Fruit fly (Drosophila melanogaster): Measurements from ENCODE around the gene CG4408.

The CG4408 gene

dm6 chr3R:23315630-23316029, 47.7 kb downstream of the CG4408 start (continued):
- no peak for TF ChIP-seq CG12744 (GFP tag; optimal IDR thresholded peaks at IDR 0.05)
- TF ChIP-seq gsb-n (tag; optimal IDR thresholded peaks at IDR 0.05): peak; percentile 7
- peak; percentile 2 for TF ChIP-seq HmgZ (tag; optimal IDR thresholded peaks at IDR 0.05)
- TF ChIP-seq CG18262 (tag; optimal IDR thresholded peaks at IDR 0.05): peak; percentile 21
- TF ChIP-seq CoRest (tag; optimal IDR thresholded peaks at IDR 0.05): peak; percentile 16
- TF ChIP-seq Myb (GFP tag; optimal IDR thresholded peaks at IDR 0.05): peak; percentile 1
- TF ChIP-seq dati (GFP tag; IDR thresholded peaks at IDR 0.05): no peak
- TF ChIP-seq CG7786 (GFP tag; optimal IDR thresholded peaks at IDR 0.05): peak; percentile 11
- TF ChIP-seq CG2712 (tag; optimal IDR thresholded peaks at IDR 0.05): peak; percentile 30
- TF ChIP-seq CG17186 (GFP tag; optimal IDR thresholded peaks at IDR 0.05): no peak
- TF ChIP-seq ATbp (GFP tag; optimal IDR thresholded peaks at IDR 0.05): peak; percentile 10
- TF ChIP-seq CG10979 (tag; optimal IDR thresholded peaks at IDR 0.05): peak; percentile 9
- TF ChIP-seq CG10462 (GFP tag; optimal IDR thresholded peaks at IDR 0.05): peak; percentile 17
- peak; percentile 42 for TF ChIP-seq vvl (GFP tag; IDR thresholded peaks at IDR 0.05)
- TF ChIP-seq CG10366 (GFP tag; IDR thresholded peaks at IDR 0.05): peak; percentile 37; the same call in 1 of the 2 replicates
- TF ChIP-seq Dip2 (GFP tag; IDR thresholded peaks at IDR 0.05): no peak
- 0 out of 2 replicates have a peak, but pooled peaks have one; percentile 21 for TF ChIP-seq seq (GFP tag; IDR thresholded peaks at IDR 0.05)
- peak; percentile 15 for TF ChIP-seq Sox102F (GFP tag; optimal IDR thresholded peaks at IDR 0.05)
- peak; percentile 23; the same call in 1 of the 3 replicates for TF ChIP-seq tgo (GFP tag; IDR thresholded peaks at IDR 0.05)
- TF ChIP-seq Sry-δ (GFP tag; optimal IDR thresholded peaks at IDR 0.05): no peak
- no peak for TF ChIP-seq Stat92E (GFP tag; optimal IDR thresholded peaks at IDR 0.05)
- TF ChIP-seq ap (GFP tag; IDR thresholded peaks at IDR 0.05): no peak
- TF ChIP-seq odd (GFP tag; optimal IDR thresholded peaks at IDR 0.05): no peak
- TF ChIP-seq cg (GFP tag; optimal IDR thresholded peaks at IDR 0.05): no peak
- no peak for TF ChIP-seq Sox100B (GFP tag; optimal IDR thresholded peaks at IDR 0.05)
- TF ChIP-seq CG1603 (tag; optimal IDR thresholded peaks at IDR 0.05): peak; percentile 51
- TF ChIP-seq Hsf (GFP tag; optimal IDR thresholded peaks at IDR 0.05): peak; percentile 14
- TF ChIP-seq ind (GFP tag; optimal IDR thresholded peaks at IDR 0.05): peak; percentile 26
- peak; percentile 10 for TF ChIP-seq phol (tag; optimal IDR thresholded peaks at IDR 0.05)
- no peak for TF ChIP-seq ewg (GFP tag; optimal IDR thresholded peaks at IDR 0.05)
- TF ChIP-seq sim (GFP tag; IDR thresholded peaks at IDR 0.05): no peak
- TF ChIP-seq CG16779 (GFP tag; IDR thresholded peaks at IDR 0.05): no peak
- no peak for TF ChIP-seq CG10431 (GFP tag; optimal IDR thresholded peaks at IDR 0.05)
- peak; percentile 42 for TF ChIP-seq CG2678 (tag; optimal IDR thresholded peaks at IDR 0.05)
- TF ChIP-seq exex (tag; optimal IDR thresholded peaks at IDR 0.05): peak; percentile 20
- peak in 1 of 3 experiments; percentile 31 for TF ChIP-seq lola (GFP tag; optimal IDR thresholded peaks at IDR 0.05)
- TF ChIP-seq CG6689 (GFP tag; IDR thresholded peaks at IDR 0.05): peak; percentile 31; the same call in 1 of the 2 replicates
- peak; percentile 33 for TF ChIP-seq grau (tag; optimal IDR thresholded peaks at IDR 0.05)
- 0 out of 2 replicates have a peak, but pooled peaks have one; percentile 19 for TF ChIP-seq Awh (GFP tag; IDR thresholded peaks at IDR 0.05)
- peak; percentile 55; the same call in 1 of the 2 replicates for TF ChIP-seq Xrp1 (GFP tag; IDR thresholded peaks at IDR 0.05)
- peak in 1 of 2 experiments; percentile 30 for TF ChIP-seq bsh (GFP tag; optimal IDR thresholded peaks at IDR 0.05)
- TF ChIP-seq CG9437 (GFP tag; optimal IDR thresholded peaks at IDR 0.05): peak; percentile 45
- TF ChIP-seq slbo (GFP tag; IDR thresholded peaks at IDR 0.05): peak; percentile 16; the same call in 1 of the 2 replicates
- no peak for TF ChIP-seq pros (GFP tag; optimal IDR thresholded peaks at IDR 0.05)
- TF ChIP-seq Hmr (GFP tag; optimal IDR thresholded peaks at IDR 0.05): peak; percentile 3
- TF ChIP-seq Bgb (GFP tag; IDR thresholded peaks at IDR 0.05; ENCODE audit: partially characterized antibody): no peak
- TF ChIP-seq Jarid2 (GFP tag; optimal IDR thresholded peaks at IDR 0.05): peak; percentile 22
- no peak for TF ChIP-seq CG30431 (GFP tag; optimal IDR thresholded peaks at IDR 0.05)
- TF ChIP-seq Hr3 (GFP tag; optimal IDR thresholded peaks at IDR 0.05): peak; percentile 1
- peak; percentile 13 for TF ChIP-seq CG2875 (GFP tag; optimal IDR thresholded peaks at IDR 0.05)

All from whole organism, embryonic.